Fruit fly (Drosophila melanogaster) whole organism: ENCODE data around the gene Vm26Aa.
A peak's percentile ranks its signal among the peaks of the same experiment; 100 is the strongest.

Source experiments
- CG8478 ChIP-seq: fragments of >200 bp; optimal IDR thresholded peaks from 2 replicates; lab custom pipeline; 2018; ENCODE audit warnings: inconsistent platforms
- Dll ChIP-seq: fragments of >200 bp; optimal IDR thresholded peaks from 2 replicates; lab custom pipeline; 2017
- EcR ChIP-seq, 2 experiments: fragments of >200 bp; optimal IDR thresholded peaks; 2 replicates each; lab custom pipeline; 2017; ENCODE audit warnings: missing biosample characterization in 2 of 2, missing genetic modification characterization in 2 of 2, missing genetic modification reagents in 2 of 2
- pan ChIP-seq: fragments of >200 bp; optimal IDR thresholded peaks from 2 replicates; lab custom pipeline; 2017
- psq ChIP-seq: fragments of >200 bp; optimal IDR thresholded peaks from 2 replicates; lab custom pipeline; 2017
- usp ChIP-seq: fragments of >200 bp; optimal IDR thresholded peaks from 2 replicates; lab custom pipeline; 2017; ENCODE audit warnings: missing biosample characterization, missing genetic modification characterization, mixed read lengths

Gene Vm26Aa

dm6 chr2L:5983236-5983635 lies 23.1 kb upstream of the Vm26Aa start:
- TF ChIP-seq pan, result no peak
- TF ChIP-seq usp (GFP tag; lab: Kevin White, UChicago), result no peak
- no peak for TF ChIP-seq psq (lab: Kevin White, UChicago)
- no peak for TF ChIP-seq Dll (lab: Kevin White, UChicago)
- no peak for TF ChIP-seq CG8478 (lab: Kevin White, UChicago)
- no peak for TF ChIP-seq EcR (GFP tag; optimal IDR thresholded peaks at IDR 0.05; lab: Kevin White, UChicago)

dm6 chr2L:5982334-5982987 lies 22.3 kb upstream of the Vm26Aa start:
- TF ChIP-seq pan (no peak), EcR (GFP tag; optimal IDR thresholded peaks at IDR 0.05; lab: Kevin White, UChicago) (no peak), Dll (lab: Kevin White, UChicago) (peak; percentile 69), CG8478 (lab: Kevin White, UChicago) (peak; percentile 72), psq (lab: Kevin White, UChicago) (no peak), usp (GFP tag; lab: Kevin White, UChicago) (no peak)

- TF ChIP-seq pan, result no peak
- peak; percentile 72 for TF ChIP-seq Dll (lab: Kevin White, UChicago)
These were observed 21.5 kb upstream of the Vm26Aa start, which contains the start of gene eIF4A for dm6 chr2L:5981433-5982333. TSS of gene eIF4A (plus strand) at chr2L:5981764.

- TF ChIP-seq usp (GFP tag; lab: Kevin White, UChicago) (no peak), Dll (lab: Kevin White, UChicago) (no peak)
These were observed 20.8 kb upstream of the Vm26Aa start, which contains the start of gene chic for dm6 chr2L:5980862-5981432. TSS of gene chic (minus strand) at chr2L:5981018.

- TF ChIP-seq CG8478 (lab: Kevin White, UChicago) (peak; percentile 77), usp (GFP tag; lab: Kevin White, UChicago) (no peak), EcR (GFP tag; optimal IDR thresholded peaks at IDR 0.05; lab: Kevin White, UChicago) (peak in 1 of 2 experiments; percentile 15), Dll (lab: Kevin White, UChicago) (peak; percentile 94), pan (no peak), psq (lab: Kevin White, UChicago) (no peak)
These were observed 20.1 kb upstream of the Vm26Aa start for dm6 chr2L:5979957-5980861.

- TF ChIP-seq CG8478 (lab: Kevin White, UChicago) (no peak), psq (lab: Kevin White, UChicago) (no peak), Dll (lab: Kevin White, UChicago) (no peak), EcR (GFP tag; optimal IDR thresholded peaks at IDR 0.05; lab: Kevin White, UChicago) (no peak), usp (GFP tag; lab: Kevin White, UChicago) (no peak), pan (no peak)
These were observed 18.9 kb upstream of the Vm26Aa start for dm6 chr2L:5979055-5979399.

dm6 chr2L:5978333-5979054 lies 18.4 kb upstream of the Vm26Aa start:
- TF ChIP-seq EcR (GFP tag; optimal IDR thresholded peaks at IDR 0.05; lab: Kevin White, UChicago) (no peak), Dll (lab: Kevin White, UChicago) (peak; percentile 44)

- no peak for TF ChIP-seq psq (lab: Kevin White, UChicago)
- no peak for TF ChIP-seq pan
- TF ChIP-seq EcR (GFP tag; optimal IDR thresholded peaks at IDR 0.05; lab: Kevin White, UChicago), result peak in 1 of 2 experiments; percentile 37
- peak; percentile 62 for TF ChIP-seq Dll (lab: Kevin White, UChicago)
- TF ChIP-seq CG8478 (lab: Kevin White, UChicago), result no peak
- no peak for TF ChIP-seq usp (GFP tag; lab: Kevin White, UChicago)
These were observed 17.6 kb upstream of the Vm26Aa start for dm6 chr2L:5977729-5978078.

dm6 chr2L:5977070-5977728 lies 17.1 kb upstream of the Vm26Aa start:
- TF ChIP-seq psq (lab: Kevin White, UChicago), result no peak
- TF ChIP-seq pan, result no peak
- peak; percentile 72 to 88 for TF ChIP-seq EcR (GFP tag; optimal IDR thresholded peaks at IDR 0.05; lab: Kevin White, UChicago)

dm6 chr2L:5975601-5976000 lies 15.5 kb upstream of the Vm26Aa start:
- TF ChIP-seq EcR (GFP tag; optimal IDR thresholded peaks at IDR 0.05; lab: Kevin White, UChicago), result peak in 1 of 2 experiments; percentile 14
- TF ChIP-seq psq (lab: Kevin White, UChicago), result no peak
